Worm (Caenorhabditis elegans) whole organism, L4/young adult: ENCODE data around the gene T15B7.14.

Source experiments
- W03F9.2 ChIP-seq: fragments of 150-350 bp; optimal IDR thresholded peaks from 2 replicates; lab custom pipeline; 2014; ENCODE audit warnings: missing biosample characterization, missing genetic modification characterization
- dao-5 ChIP-seq: sonication (generic microtip); optimal IDR thresholded peaks from 2 replicates; lab custom pipeline; 2016; ENCODE audit warnings: missing genotype, missing genetic modification characterization, moderate library complexity, missing compliant biosample characterization
- him-1 ChIP-seq: sonication (generic microtip); optimal IDR thresholded peaks from 2 replicates; lab custom pipeline; 2016; ENCODE audit warnings: missing genotype, missing genetic modification reagents, missing genetic modification characterization, missing compliant biosample characterization

ce11 chrV:6817184-6817583 is 18.0 kb downstream of the T15B7.14 start, which contains the start of gene dmsr-14:
- no peak for TF ChIP-seq W03F9.2 (tag; lab: Kevin White, UChicago)
- TF ChIP-seq him-1 (tag; lab: Kevin White, UChicago), result no peak
- TF ChIP-seq dao-5 (tag; lab: Kevin White, UChicago), result no peak
